Fruit fly (Drosophila melanogaster) whole organism, embryonic: ENCODE data around the gene CG16965.

ENCODE experiments used
- Ada2b ChIP-seq: fragments of 200-800 bp; sonication (Bioruptor generic); IDR thresholded peaks from 2 replicates; pipeline ENCODE4 v1.3.6; 2022; ENCODE audit warnings: missing biosample characterization, missing genetic modification characterization
- BtbVII ChIP-seq: fragments of 200-800 bp; sonication (Bioruptor generic); optimal IDR thresholded peaks from 3 replicates; lab custom pipeline; 2017; ENCODE audit warnings: missing biosample characterization, mild to moderate bottlenecking, missing genetic modification characterization
- CG1024 ChIP-seq: fragments of 200-800 bp; sonication (Bioruptor generic); IDR thresholded peaks from 2 replicates; pipeline ENCODE4 v1.3.6; 2022; ENCODE audit warnings: missing biosample characterization, missing genetic modification characterization
- CG10959 ChIP-seq: fragments of 200-800 bp; sonication (Bioruptor generic); IDR thresholded peaks from 2 replicates; pipeline ENCODE4 v1.3.6; 2022; ENCODE audit warnings: missing biosample characterization, missing genetic modification characterization
- CG11247 ChIP-seq: fragments of 200-800 bp; sonication (Bioruptor generic); IDR thresholded peaks from 2 replicates; pipeline ENCODE4 v1.3.6; 2022; ENCODE audit warnings: missing biosample characterization, missing genetic modification characterization
- CG12071 ChIP-seq: fragments of 200-800 bp; sonication (Bioruptor generic); optimal IDR thresholded peaks from 3 replicates; lab custom pipeline; 2018; ENCODE audit warnings: missing biosample characterization, mild to moderate bottlenecking, missing genetic modification characterization
- CG12219 ChIP-seq: fragments of 200-800 bp; sonication (Bioruptor generic); optimal IDR thresholded peaks from 3 replicates; lab custom pipeline; 2018; ENCODE audit warnings: missing biosample characterization, mild to moderate bottlenecking, missing genetic modification characterization
- CG12299 ChIP-seq: fragments of 200-800 bp; sonication (Bioruptor generic); optimal IDR thresholded peaks from 2 replicates; lab custom pipeline; 2018; ENCODE audit warnings: missing biosample characterization, mild to moderate bottlenecking, missing genetic modification characterization
- CG13287 ChIP-seq: fragments of 200-800 bp; sonication (Bioruptor generic); IDR thresholded peaks from 2 replicates; pipeline ENCODE4 v1.3.6; 2022; ENCODE audit warnings: missing biosample characterization, missing genetic modification characterization; ENCODE audit not compliant: partially characterized antibody
- CG15514 ChIP-seq: fragments of 200-800 bp; sonication (Bioruptor generic); optimal IDR thresholded peaks from 3 replicates; lab custom pipeline; 2017; ENCODE audit warnings: missing biosample characterization, missing genetic modification characterization, mild to moderate bottlenecking, moderate library complexity, missing genetic modification reagents
- CG15696 ChIP-seq: fragments of 200-800 bp; sonication (Bioruptor generic); optimal IDR thresholded peaks from 2 replicates; lab custom pipeline; 2019; ENCODE audit warnings: missing biosample characterization, mild to moderate bottlenecking, missing genetic modification characterization, moderate library complexity
- CG16863 ChIP-seq: fragments of 200-800 bp; sonication (Bioruptor generic); optimal IDR thresholded peaks from 3 replicates; lab custom pipeline; 2016; ENCODE audit warnings: missing biosample characterization, missing genetic modification characterization
- CG18599 ChIP-seq: fragments of 200-800 bp; sonication (Bioruptor generic); optimal IDR thresholded peaks from 3 replicates; lab custom pipeline; 2017; ENCODE audit warnings: missing biosample characterization, missing genetic modification characterization, mild to moderate bottlenecking, moderate library complexity, missing genetic modification reagents
- CG18619 ChIP-seq: fragments of 200-800 bp; sonication (Bioruptor generic); optimal IDR thresholded peaks from 3 replicates; lab custom pipeline; 2017; ENCODE audit warnings: missing biosample characterization, mild to moderate bottlenecking, missing genetic modification characterization
- CG2678 ChIP-seq: fragments of 200-800 bp; sonication (Bioruptor generic); optimal IDR thresholded peaks from 3 replicates; lab custom pipeline; 2019; ENCODE audit warnings: missing biosample characterization, mild to moderate bottlenecking, missing genetic modification characterization, moderate library complexity
- CG31441 ChIP-seq: fragments of 200-800 bp; sonication (Bioruptor generic); IDR thresholded peaks from 2 replicates; pipeline ENCODE4 v1.3.6; 2022; ENCODE audit warnings: missing biosample characterization, missing genetic modification characterization
- CG3163 ChIP-seq: fragments of 200-800 bp; sonication (Bioruptor generic); optimal IDR thresholded peaks from 3 replicates; lab custom pipeline; 2016; ENCODE audit warnings: missing biosample characterization, missing genetic modification characterization
- CG3281 ChIP-seq: fragments of 200-800 bp; sonication (Bioruptor generic); optimal IDR thresholded peaks from 3 replicates; lab custom pipeline; 2017; ENCODE audit warnings: missing biosample characterization, mild to moderate bottlenecking, missing genetic modification characterization
- CG3995 ChIP-seq: fragments of 200-800 bp; sonication (Bioruptor generic); optimal IDR thresholded peaks from 3 replicates; lab custom pipeline; 2016; ENCODE audit warnings: missing biosample characterization, missing genetic modification characterization
- CG4328 ChIP-seq: fragments of 200-800 bp; sonication (Bioruptor generic); optimal IDR thresholded peaks from 3 replicates; lab custom pipeline; 2017; ENCODE audit warnings: missing biosample characterization, missing genetic modification reagents, missing genetic modification characterization
- CG4854 ChIP-seq: fragments of 200-800 bp; sonication (Bioruptor generic); optimal IDR thresholded peaks from 2 replicates; lab custom pipeline; 2016; ENCODE audit warnings: missing biosample characterization, missing genetic modification characterization, inconsistent platforms
- CG5180 ChIP-seq: fragments of 200-800 bp; sonication (Bioruptor generic); optimal IDR thresholded peaks from 3 replicates; lab custom pipeline; 2017; ENCODE audit warnings: missing biosample characterization, missing genetic modification characterization, mild to moderate bottlenecking, moderate library complexity, missing genetic modification reagents
- CG7556 ChIP-seq: fragments of 200-800 bp; sonication (Bioruptor generic); optimal IDR thresholded peaks from 2 replicates; lab custom pipeline; 2017; ENCODE audit warnings: missing biosample characterization, mild to moderate bottlenecking, missing genetic modification characterization
- CG7786 ChIP-seq: fragments of 200-800 bp; sonication (Bioruptor generic); optimal IDR thresholded peaks from 2 replicates; lab custom pipeline; 2016; ENCODE audit warnings: missing biosample characterization, missing genetic modification characterization
- CG8944 ChIP-seq: fragments of 200-800 bp; sonication (Bioruptor generic); optimal IDR thresholded peaks from 3 replicates; lab custom pipeline; 2016; ENCODE audit warnings: missing biosample characterization, missing genetic modification characterization
- CoRest ChIP-seq: fragments of 200-800 bp; sonication (Bioruptor generic); optimal IDR thresholded peaks from 3 replicates; lab custom pipeline; 2018; ENCODE audit warnings: missing biosample characterization, mild to moderate bottlenecking, missing genetic modification characterization, moderate library complexity
- D ChIP-seq, 2 experiments: fragments of 200-800 bp in 1 of 2; fragments of >200 bp in 1 of 2; sonication (Bioruptor generic) in 1 of 2; optimal IDR thresholded peaks; 2 replicates in 1 of 2; 3 replicates in 1 of 2; lab custom pipeline; 2017; ENCODE audit warnings: mild to moderate bottlenecking in 1 of 2, missing biosample characterization in 1 of 2, missing genetic modification characterization in 1 of 2, missing genetic modification reagents in 1 of 2
- D19A ChIP-seq: fragments of 200-800 bp; optimal IDR thresholded peaks from 3 replicates; lab custom pipeline; 2019; ENCODE audit warnings: missing biosample characterization, mild to moderate bottlenecking, missing genetic modification characterization, moderate library complexity
- Dbx ChIP-seq: fragments of 200-800 bp; sonication (Bioruptor generic); IDR thresholded peaks from 3 replicates; pipeline ENCODE4 v1.3.6; 2022; ENCODE audit warnings: missing biosample characterization, missing genetic modification characterization
- E2f2 ChIP-seq: fragments of 200-800 bp; sonication (Bioruptor generic); IDR thresholded peaks from 2 replicates; pipeline ENCODE4 v1.3.6; 2022; ENCODE audit warnings: missing biosample characterization, missing genetic modification characterization
- Ets65A ChIP-seq: fragments of 200-800 bp; sonication (Bioruptor generic); peaks from one replicate; lab custom pipeline; 2016; ENCODE audit warnings: missing biosample characterization, missing genetic modification characterization
- Gug ChIP-seq: fragments of 200-800 bp; sonication (Bioruptor generic); IDR thresholded peaks from 4 replicates; pipeline ENCODE4 v1.3.6; 2022; ENCODE audit warnings: missing biosample characterization, missing genetic modification characterization
- HLH3B ChIP-seq: fragments of 200-800 bp; sonication (Bioruptor generic); IDR thresholded peaks from 2 replicates; pipeline ENCODE4 v1.3.6; 2022; ENCODE audit warnings: missing biosample characterization, missing genetic modification characterization
- NFAT ChIP-seq: fragments of 200-800 bp; sonication (Bioruptor generic); IDR thresholded peaks from 2 replicates; pipeline ENCODE4 v1.3.6; 2022; ENCODE audit warnings: missing biosample characterization, missing genetic modification characterization
- Stat92E ChIP-seq, 3 experiments: fragments of >200 bp in 2 of 3; fragments of 200-800 bp in 1 of 3; sonication (Bioruptor generic) in 1 of 3; optimal IDR thresholded peaks; 2 replicates each; lab custom pipeline; 2017 to 2019; ENCODE audit warnings: missing biosample characterization in 3 of 3, missing genetic modification characterization in 3 of 3, mild to moderate bottlenecking in 1 of 3, moderate library complexity in 1 of 3
- Tbp ChIP-seq: fragments of >200 bp; optimal IDR thresholded peaks from 2 replicates; lab custom pipeline; 2018; ENCODE audit warnings: missing biosample characterization, missing genetic modification characterization
- Usf ChIP-seq: fragments of 200-800 bp; sonication (Bioruptor generic); optimal IDR thresholded peaks from 2 replicates; lab custom pipeline; 2017; ENCODE audit warnings: missing genotype, missing biosample characterization, missing genetic modification characterization
- amos ChIP-seq: fragments of 200-800 bp; sonication (Bioruptor generic); IDR thresholded peaks from 2 replicates; pipeline ENCODE4 v1.3.6; 2022; ENCODE audit warnings: missing biosample characterization, missing genetic modification characterization; ENCODE audit not compliant: partially characterized antibody
- br ChIP-seq: fragments of >200 bp; optimal IDR thresholded peaks from 2 replicates; lab custom pipeline; 2017
- disco-r ChIP-seq: fragments of 200-800 bp; sonication (Bioruptor generic); optimal IDR thresholded peaks from 2 replicates; lab custom pipeline; 2016; ENCODE audit warnings: missing biosample characterization, missing genetic modification characterization
- dmrt11E ChIP-seq: fragments of 200-800 bp; sonication (Bioruptor generic); optimal IDR thresholded peaks from 3 replicates; lab custom pipeline; 2018; ENCODE audit warnings: missing biosample characterization, mild to moderate bottlenecking, missing genetic modification characterization, moderate library complexity
- dmrt99B ChIP-seq: fragments of 200-800 bp; sonication (Bioruptor generic); optimal IDR thresholded peaks from 2 replicates; lab custom pipeline; 2018; ENCODE audit warnings: missing biosample characterization, mild to moderate bottlenecking, missing genetic modification characterization, moderate library complexity
- dpn ChIP-seq, 2 experiments: fragments of 200-800 bp; sonication (Bioruptor generic); optimal IDR thresholded peaks; 3 replicates each; lab custom pipeline; 2016; ENCODE audit warnings: missing biosample characterization in 2 of 2, missing genetic modification characterization in 2 of 2
- esg ChIP-seq: fragments of 200-800 bp; sonication (Bioruptor generic); conservative IDR thresholded peaks from 2 replicates; pipeline ENCODE4 v1.3.6; 2022; ENCODE audit warnings: missing biosample characterization, missing genetic modification characterization
- kni ChIP-seq: fragments of 200-800 bp; sonication (Bioruptor generic); optimal IDR thresholded peaks from 3 replicates; lab custom pipeline; 2017; ENCODE audit warnings: mild to moderate bottlenecking, missing biosample characterization, missing genetic modification reagents, missing genetic modification characterization
- lab ChIP-seq: fragments of 200-800 bp; sonication (Bioruptor generic); optimal IDR thresholded peaks from 3 replicates; lab custom pipeline; 2017; ENCODE audit warnings: missing biosample characterization, missing genetic modification characterization, mild to moderate bottlenecking, moderate library complexity, missing genetic modification reagents
- sd ChIP-seq: fragments of 200-800 bp; sonication (Bioruptor generic); optimal IDR thresholded peaks from 3 replicates; lab custom pipeline; 2018; ENCODE audit warnings: missing biosample characterization, mild to moderate bottlenecking, missing genetic modification characterization, moderate library complexity
- sens ChIP-seq: fragments of 200-800 bp; sonication (Bioruptor generic); peaks from one replicate; lab custom pipeline; 2016; ENCODE audit warnings: missing biosample characterization, missing genetic modification characterization
- sisA ChIP-seq: fragments of 200-800 bp; sonication (Bioruptor generic); IDR thresholded peaks from 2 replicates; pipeline ENCODE4 v1.3.6; 2022; ENCODE audit warnings: missing biosample characterization, missing genetic modification characterization
- tgo ChIP-seq: fragments of 200-800 bp; sonication (Bioruptor generic); IDR thresholded peaks from 3 replicates; pipeline ENCODE4 v1.3.6; 2022; ENCODE audit warnings: missing biosample characterization, missing genetic modification characterization
- zfh2 ChIP-seq: fragments of 200-800 bp; sonication (Bioruptor generic); optimal IDR thresholded peaks from 2 replicates; lab custom pipeline; 2016; ENCODE audit warnings: missing biosample characterization, missing genetic modification characterization

The CG16965 gene

dm6 chr2L:11931603-11932002 lies 49.8 kb upstream of the CG16965 start (continued):
- TF ChIP-seq CG5180 (GFP tag; lab: Kevin White, UChicago): peak; percentile 19
- no peak for TF ChIP-seq Usf (GFP tag; lab: Kevin White, UChicago)
- TF ChIP-seq Ets65A: peak; percentile 72
- TF ChIP-seq amos (GFP tag; lab: Robert Waterston, UW): no peak
- TF ChIP-seq CG7556: peak; percentile 19
- no peak for TF ChIP-seq CG3995 (GFP tag; lab: Kevin White, UChicago)
- TF ChIP-seq CG12299: no peak
- TF ChIP-seq CG10959: no peak
- TF ChIP-seq CG8944 (GFP tag; lab: Kevin White, UChicago): no peak
- peak; percentile 49 for TF ChIP-seq CoRest
- TF ChIP-seq CG4328 (GFP tag; lab: Kevin White, UChicago): no peak
- TF ChIP-seq HLH3B (GFP tag; lab: Robert Waterston, UW): no peak
- TF ChIP-seq zfh2 (GFP tag; lab: Kevin White, UChicago): no peak
- no peak for TF ChIP-seq CG15696 (tag; lab: Kevin White, UChicago)
- TF ChIP-seq NFAT (GFP tag; lab: Robert Waterston, UW): no peak
- no peak for TF ChIP-seq D19A (tag; lab: Kevin White, UChicago)
- TF ChIP-seq sd: no peak
- peak; percentile 28; the same call in 1 of the 2 replicates for TF ChIP-seq Ada2b (GFP tag; lab: Robert Waterston, UW)
- no peak for TF ChIP-seq E2f2 (GFP tag; lab: Robert Waterston, UW)
- 0 out of 2 replicates have a peak, but pooled peaks have one; percentile 11 for TF ChIP-seq esg (GFP tag; lab: Robert Waterston, UW)
- peak; percentile 26 for TF ChIP-seq CG18619 (GFP tag; lab: Kevin White, UChicago)
- no peak for TF ChIP-seq CG11247 (GFP tag; lab: Robert Waterston, UW)
- TF ChIP-seq CG16863 (GFP tag; lab: Kevin White, UChicago): no peak
- TF ChIP-seq CG3281: peak; percentile 44
- TF ChIP-seq BtbVII: peak; percentile 9
- no peak for TF ChIP-seq CG13287 (GFP tag; lab: Robert Waterston, UW)
- TF ChIP-seq dmrt11E (tag; lab: Kevin White, UChicago): no peak
- TF ChIP-seq disco-r: no peak
- no peak for TF ChIP-seq CG3163 (GFP tag; lab: Kevin White, UChicago)
- peak; percentile 33 for TF ChIP-seq lab
- no peak for TF ChIP-seq Stat92E (GFP tag; optimal IDR thresholded peaks at IDR 0.05; lab: Kevin White, UChicago)
- TF ChIP-seq CG1024: no peak
- peak; percentile 39; the same call in 1 of the 3 replicates for TF ChIP-seq Dbx
- peak; percentile 46; the same call in 1 of the 2 replicates for TF ChIP-seq sisA (GFP tag; lab: Robert Waterston, UW)
- peak; percentile 50 for TF ChIP-seq dmrt99B (tag; lab: Kevin White, UChicago)
- TF ChIP-seq CG4854 (GFP tag; lab: Kevin White, UChicago): no peak
- TF ChIP-seq CG15514 (GFP tag; lab: Kevin White, UChicago): no peak
- peak in 1 of 2 experiments; percentile 1 for TF ChIP-seq dpn (GFP tag; optimal IDR thresholded peaks at IDR 0.05; lab: Kevin White, UChicago)
- no peak for TF ChIP-seq Gug
- no peak for TF ChIP-seq D (optimal IDR thresholded peaks at IDR 0.05; lab: Kevin White, UChicago)
- peak; percentile 13 for TF ChIP-seq D (GFP tag; optimal IDR thresholded peaks at IDR 0.05; lab: Kevin White, UChicago)
- TF ChIP-seq kni (GFP tag; lab: Kevin White, UChicago): no peak
- TF ChIP-seq Tbp (GFP tag; lab: Kevin White, UChicago): no peak
- TF ChIP-seq sens (GFP tag; lab: Kevin White, UChicago): peak; percentile 42
- TF ChIP-seq CG12219 (GFP tag; lab: Kevin White, UChicago): no peak
- TF ChIP-seq tgo: no peak
- no peak for TF ChIP-seq CG12071 (GFP tag; lab: Kevin White, UChicago)
- TF ChIP-seq CG18599 (GFP tag; lab: Kevin White, UChicago): peak; percentile 39
- TF ChIP-seq br: no peak
- TF ChIP-seq CG2678 (tag; lab: Kevin White, UChicago): peak; percentile 68
- peak; percentile 43; the same call in 1 of the 2 replicates for TF ChIP-seq CG31441 (GFP tag; lab: Robert Waterston, UW)
- no peak for TF ChIP-seq CG7786
